Worm (Caenorhabditis elegans) whole organism, L4 larva: Measurements from ENCODE around the gene F41E6.15.

ENCODE experiments used
- ceh-28 ChIP-seq: fragments of 150-350 bp; optimal IDR thresholded peaks from 2 replicates; lab custom pipeline; 2014; ENCODE audit warnings: missing biosample characterization, missing genetic modification reagents, missing genetic modification characterization
- ceh-44 ChIP-seq: fragments of 200-800 bp; sonication (Bioruptor generic); IDR thresholded peaks from 2 replicates; pipeline ENCODE4 v1.3.6; 2022; ENCODE audit warnings: missing genetic modification reagents, missing genetic modification characterization, missing compliant biosample characterization
- duxl-1 ChIP-seq: sonication (generic microtip); optimal IDR thresholded peaks from 2 replicates; lab custom pipeline; 2016; ENCODE audit warnings: mild to moderate bottlenecking, missing genetic modification characterization, moderate library complexity, missing compliant biosample characterization; ENCODE audit not compliant: poor library complexity
- fos-1 ChIP-seq: fragments of 150-350 bp; optimal IDR thresholded peaks from 2 replicates; lab custom pipeline; 2014; ENCODE audit warnings: missing biosample characterization, missing genetic modification characterization
- lsy-2 ChIP-seq, 2 experiments: fragments of 150-350 bp in 1 of 2; sonication (generic microtip) in 1 of 2; optimal IDR thresholded peaks; 2 replicates each; lab custom pipeline; 2014 to 2017; ENCODE audit warnings: missing biosample characterization in 2 of 2, missing genetic modification characterization in 2 of 2
- pqm-1 ChIP-seq: sonication (generic microtip); optimal IDR thresholded peaks from 2 replicates; lab custom pipeline; 2017; ENCODE audit warnings: missing biosample characterization, missing genetic modification characterization
- saeg-2 ChIP-seq: fragments of 200-800 bp; sonication (Bioruptor generic); IDR thresholded peaks from 2 replicates; pipeline ENCODE4 v1.3.6; 2022; ENCODE audit warnings: missing genetic modification reagents, missing genetic modification characterization, missing compliant biosample characterization
- unc-39 ChIP-seq: sonication (generic microtip); optimal IDR thresholded peaks from 2 replicates; lab custom pipeline; 2017; ENCODE audit warnings: missing biosample characterization, missing genetic modification characterization
- zip-11 ChIP-seq: fragments of 200-800 bp; sonication (Bioruptor generic); IDR thresholded peaks from 2 replicates; pipeline ENCODE4 v1.3.6; 2022; ENCODE audit warnings: missing genetic modification characterization, missing compliant biosample characterization

DNA sequence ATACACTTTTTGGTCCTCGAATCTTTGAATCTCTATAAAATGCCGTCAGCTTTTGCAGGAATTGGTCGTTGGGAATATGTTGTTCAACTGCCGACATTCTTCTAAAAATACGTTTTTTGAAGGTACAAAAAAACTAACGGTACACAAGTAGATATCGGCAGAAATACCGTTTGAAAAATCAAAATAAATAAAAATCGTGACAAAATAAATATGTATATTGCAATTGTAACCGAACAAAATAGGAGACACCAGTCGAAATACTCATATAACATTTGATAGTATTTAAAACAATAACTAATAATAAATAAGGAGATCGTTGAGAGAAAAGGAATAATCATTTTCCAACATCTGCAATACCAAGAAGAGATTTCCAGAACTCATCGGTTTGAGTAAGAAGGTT is 37.5 kb downstream of the F41E6.15 start, which contains the start of gene F25G6.8:
- TF ChIP-seq ceh-44 (GFP tag; lab: Robert Waterston, UW): no peak
- TF ChIP-seq pqm-1 (tag; lab: Kevin White, UChicago): no peak
- TF ChIP-seq unc-39: no peak
- no peak for TF ChIP-seq zip-11 (GFP tag; lab: Robert Waterston, UW)
- no peak for TF ChIP-seq fos-1
- TF ChIP-seq ceh-28 (tag; lab: Kevin White, UChicago): no peak
- TF ChIP-seq lsy-2 (tag; optimal IDR thresholded peaks at IDR 0.05; lab: Kevin White, UChicago): no peak
- no peak for TF ChIP-seq saeg-2
- TF ChIP-seq duxl-1 (tag; lab: Kevin White, UChicago): no peak
